Fruit fly (Drosophila melanogaster) whole organism, embryonic: ENCODE results near the gene COX6B.

ENCODE experiments used
- Awh ChIP-seq: fragments of 200-800 bp; sonication (Bioruptor generic); IDR thresholded peaks from 2 replicates; pipeline ENCODE4, ENCODE4 v1.3.6; 2022; ENCODE audit warnings: missing biosample characterization, missing genetic modification characterization
- CG10147 ChIP-seq: fragments of 200-800 bp; sonication (Bioruptor generic); optimal IDR thresholded peaks from 2 replicates; lab custom pipeline; 2019; ENCODE audit warnings: missing biosample characterization, mild to moderate bottlenecking, missing genetic modification characterization, moderate library complexity
- CG1024 ChIP-seq: fragments of 200-800 bp; sonication (Bioruptor generic); IDR thresholded peaks from 2 replicates; pipeline ENCODE4 v1.3.6; 2022; ENCODE audit warnings: missing biosample characterization, missing genetic modification characterization
- CG10267 ChIP-seq: fragments of 200-800 bp; sonication (Bioruptor generic); optimal IDR thresholded peaks from 2 replicates; lab custom pipeline; 2018; ENCODE audit warnings: missing biosample characterization, mild to moderate bottlenecking, missing genetic modification characterization, moderate library complexity
- CG10462 ChIP-seq: fragments of 200-800 bp; sonication (Bioruptor generic); optimal IDR thresholded peaks from 2 replicates; lab custom pipeline; 2016; ENCODE audit warnings: missing biosample characterization, missing genetic modification characterization
- CG11247 ChIP-seq: fragments of 200-800 bp; sonication (Bioruptor generic); IDR thresholded peaks from 2 replicates; pipeline ENCODE4 v1.3.6; 2022; ENCODE audit warnings: missing biosample characterization, missing genetic modification characterization
- CG11398 ChIP-seq: fragments of 200-800 bp; sonication (Bioruptor generic); optimal IDR thresholded peaks from 2 replicates; lab custom pipeline; 2016; ENCODE audit warnings: missing biosample characterization, missing genetic modification characterization
- CG12219 ChIP-seq: fragments of 200-800 bp; sonication (Bioruptor generic); optimal IDR thresholded peaks from 3 replicates; lab custom pipeline; 2018; ENCODE audit warnings: missing biosample characterization, mild to moderate bottlenecking, missing genetic modification characterization
- CG12299 ChIP-seq: fragments of 200-800 bp; sonication (Bioruptor generic); optimal IDR thresholded peaks from 2 replicates; lab custom pipeline; 2018; ENCODE audit warnings: missing biosample characterization, mild to moderate bottlenecking, missing genetic modification characterization
- CG13296 ChIP-seq: fragments of 200-800 bp; sonication (Bioruptor generic); optimal IDR thresholded peaks from 3 replicates; lab custom pipeline; 2018; ENCODE audit warnings: missing biosample characterization, mild to moderate bottlenecking, missing genetic modification characterization
- CG13775 ChIP-seq: fragments of 200-800 bp; sonication (Bioruptor generic); optimal IDR thresholded peaks from 3 replicates; lab custom pipeline; 2017; ENCODE audit warnings: missing biosample characterization, mild to moderate bottlenecking, missing genetic modification characterization
- CG14965 ChIP-seq: fragments of 200-800 bp; sonication (Bioruptor generic); optimal IDR thresholded peaks from 2 replicates; lab custom pipeline; 2016; ENCODE audit warnings: missing biosample characterization, missing genetic modification characterization, borderline replicate concordance
- CG16813 ChIP-seq: fragments of 200-800 bp; sonication (Bioruptor generic); IDR thresholded peaks from 3 replicates; pipeline ENCODE4 v1.3.6; 2022; ENCODE audit warnings: missing biosample characterization, missing genetic modification characterization; ENCODE audit not compliant: partially characterized antibody
- CG2120 ChIP-seq: fragments of 200-800 bp; sonication (Bioruptor generic); optimal IDR thresholded peaks from 3 replicates; lab custom pipeline; 2016; ENCODE audit warnings: missing biosample characterization, missing genetic modification characterization
- CG31224 ChIP-seq: fragments of 200-800 bp; sonication (Bioruptor generic); IDR thresholded peaks from 2 replicates; pipeline ENCODE4 v1.3.6; 2022; ENCODE audit warnings: missing biosample characterization, missing genetic modification characterization
- CG3281 ChIP-seq: fragments of 200-800 bp; sonication (Bioruptor generic); optimal IDR thresholded peaks from 3 replicates; lab custom pipeline; 2017; ENCODE audit warnings: missing biosample characterization, mild to moderate bottlenecking, missing genetic modification characterization
- CG4617 ChIP-seq: fragments of 200-800 bp; sonication (Bioruptor generic); optimal IDR thresholded peaks from 3 replicates; lab custom pipeline; 2016; ENCODE audit warnings: missing biosample characterization, missing genetic modification characterization, borderline replicate concordance
- CG6765 ChIP-seq: fragments of 200-800 bp; sonication (Bioruptor generic); optimal IDR thresholded peaks from 3 replicates; lab custom pipeline; 2017; ENCODE audit warnings: missing biosample characterization, mild to moderate bottlenecking, missing genetic modification characterization
- CG6813 ChIP-seq: fragments of 200-800 bp; sonication (Bioruptor generic); optimal IDR thresholded peaks from 2 replicates; lab custom pipeline; 2017; ENCODE audit warnings: missing biosample characterization, missing genetic modification characterization, mild to moderate bottlenecking, moderate library complexity, missing genetic modification reagents
- CG7556 ChIP-seq: fragments of 200-800 bp; sonication (Bioruptor generic); optimal IDR thresholded peaks from 2 replicates; lab custom pipeline; 2017; ENCODE audit warnings: missing biosample characterization, mild to moderate bottlenecking, missing genetic modification characterization
- CG7786 ChIP-seq: fragments of 200-800 bp; sonication (Bioruptor generic); optimal IDR thresholded peaks from 2 replicates; lab custom pipeline; 2016; ENCODE audit warnings: missing biosample characterization, missing genetic modification characterization
- CG8478 ChIP-seq: fragments of >200 bp; optimal IDR thresholded peaks from 2 replicates; lab custom pipeline; 2018
- Doc3 ChIP-seq: fragments of 200-800 bp; sonication (Bioruptor generic); IDR thresholded peaks from 3 replicates; pipeline ENCODE4 v1.3.6; 2022; ENCODE audit warnings: missing biosample characterization, missing genetic modification characterization; ENCODE audit not compliant: partially characterized antibody
- Elba2 ChIP-seq: fragments of 200-800 bp; sonication (Bioruptor generic); optimal IDR thresholded peaks from 3 replicates; lab custom pipeline; 2016; ENCODE audit warnings: missing biosample characterization, missing genetic modification characterization
- Hey ChIP-seq: fragments of 200-800 bp; sonication (Bioruptor generic); optimal IDR thresholded peaks from 3 replicates; lab custom pipeline; 2018; ENCODE audit warnings: missing biosample characterization, mild to moderate bottlenecking, missing genetic modification characterization
- HmgD ChIP-seq: fragments of 200-800 bp; sonication (Bioruptor generic); optimal IDR thresholded peaks from 3 replicates; lab custom pipeline; 2016; ENCODE audit warnings: missing biosample characterization, missing genetic modification characterization
- Hmr ChIP-seq: fragments of 200-800 bp; sonication (Bioruptor generic); optimal IDR thresholded peaks from 3 replicates; lab custom pipeline; 2017; ENCODE audit warnings: mild to moderate bottlenecking, missing biosample characterization, missing genetic modification reagents, missing genetic modification characterization
- Hr78 ChIP-seq, 2 experiments: fragments of 200-800 bp in 1 of 2; fragments of >200 bp in 1 of 2; sonication (Bioruptor generic) in 1 of 2; optimal IDR thresholded peaks; 2 replicates each; lab custom pipeline; 2017 to 2019; ENCODE audit warnings: missing biosample characterization in 2 of 2, missing genetic modification characterization in 2 of 2, mild to moderate bottlenecking in 1 of 2, moderate library complexity in 1 of 2
- Six4 ChIP-seq: fragments of 200-800 bp; sonication (Bioruptor generic); optimal IDR thresholded peaks from 2 replicates; lab custom pipeline; 2016; ENCODE audit warnings: missing biosample characterization, missing genetic modification characterization
- Sry-β ChIP-seq: fragments of 200-800 bp; sonication (Bioruptor generic); optimal IDR thresholded peaks from 2 replicates; lab custom pipeline; 2018; ENCODE audit warnings: missing biosample characterization, mild to moderate bottlenecking, missing genetic modification characterization, moderate library complexity
- TFAM ChIP-seq: fragments of 200-800 bp; sonication (Bioruptor generic); optimal IDR thresholded peaks from 2 replicates; lab custom pipeline; 2017; ENCODE audit warnings: missing biosample characterization, missing genetic modification characterization, inconsistent platforms
- ap ChIP-seq: fragments of 200-800 bp; sonication (Bioruptor generic); IDR thresholded peaks from 2 replicates; pipeline ENCODE4 v1.3.6; 2022; ENCODE audit warnings: missing biosample characterization, missing genetic modification characterization
- ci ChIP-seq: fragments of 200-800 bp; sonication (Bioruptor generic); IDR thresholded peaks from 3 replicates; pipeline ENCODE4 v1.3.6; 2022; ENCODE audit warnings: missing biosample characterization, missing genetic modification characterization
- crol ChIP-seq: fragments of 200-800 bp; sonication (Bioruptor generic); IDR thresholded peaks from 2 replicates; pipeline ENCODE4 v1.3.6; 2022; ENCODE audit warnings: missing biosample characterization, missing genetic modification characterization
- dan ChIP-seq: fragments of 200-800 bp; sonication (Bioruptor generic); IDR thresholded peaks from 2 replicates; pipeline ENCODE4 v1.3.6; 2022; ENCODE audit warnings: missing biosample characterization, missing genetic modification characterization
- en ChIP-seq: fragments of 200-800 bp; sonication (Bioruptor generic); optimal IDR thresholded peaks from 2 replicates; lab custom pipeline; 2016; ENCODE audit warnings: missing biosample characterization, missing genetic modification characterization
- esg ChIP-seq: fragments of 200-800 bp; sonication (Bioruptor generic); conservative IDR thresholded peaks from 2 replicates; pipeline ENCODE4 v1.3.6; 2022; ENCODE audit warnings: missing biosample characterization, missing genetic modification characterization
- ewg ChIP-seq: fragments of 200-800 bp; sonication (Bioruptor generic); optimal IDR thresholded peaks from 3 replicates; lab custom pipeline; 2017; ENCODE audit warnings: mild to moderate bottlenecking, missing biosample characterization, missing genetic modification reagents, missing genetic modification characterization
- grau ChIP-seq: fragments of 200-800 bp; optimal IDR thresholded peaks from 3 replicates; lab custom pipeline; 2019; ENCODE audit warnings: missing biosample characterization, mild to moderate bottlenecking, missing genetic modification characterization, moderate library complexity
- gro ChIP-seq: fragments of 200-800 bp; sonication (Bioruptor generic); optimal IDR thresholded peaks from 2 replicates; lab custom pipeline; 2016; ENCODE audit warnings: missing biosample characterization, missing genetic modification characterization
- lbe ChIP-seq: fragments of 200-800 bp; sonication (Bioruptor generic); optimal IDR thresholded peaks from 2 replicates; lab custom pipeline; 2016; ENCODE audit warnings: missing biosample characterization, mild to moderate bottlenecking, missing genetic modification characterization
- lmd ChIP-seq: fragments of 200-800 bp; sonication (Bioruptor generic); IDR thresholded peaks from 2 replicates; pipeline ENCODE4 v1.3.6; 2022; ENCODE audit warnings: missing biosample characterization, missing genetic modification characterization
- lov ChIP-seq, 2 experiments: fragments of 200-800 bp in 1 of 2; fragments of >200 bp in 1 of 2; sonication (Bioruptor generic) in 1 of 2; IDR thresholded peaks in 1 of 2; optimal IDR thresholded peaks in 1 of 2; 2 replicates in 1 of 2; 3 replicates in 1 of 2; pipeline versions ENCODE4 v1.3.6 to Lab custom; 2017 to 2022; ENCODE audit warnings: missing biosample characterization in 1 of 2, missing genetic modification characterization in 1 of 2
- luna ChIP-seq: fragments of 200-800 bp; sonication (Bioruptor generic); optimal IDR thresholded peaks from 2 replicates; lab custom pipeline; 2016; ENCODE audit warnings: missing biosample characterization, missing genetic modification characterization
- p53 ChIP-seq: fragments of 200-800 bp; sonication (Bioruptor generic); optimal IDR thresholded peaks from 2 replicates; lab custom pipeline; 2016; ENCODE audit warnings: missing biosample characterization, missing genetic modification characterization
- phol ChIP-seq: fragments of 200-800 bp; sonication (Bioruptor generic); optimal IDR thresholded peaks from 3 replicates; lab custom pipeline; 2018; ENCODE audit warnings: missing biosample characterization, mild to moderate bottlenecking, missing genetic modification characterization, moderate library complexity
- row ChIP-seq: fragments of 200-800 bp; sonication (Bioruptor generic); IDR thresholded peaks from 3 replicates; pipeline ENCODE4 v1.3.6; 2022; ENCODE audit warnings: missing biosample characterization, missing genetic modification characterization
- shn ChIP-seq: fragments of 200-800 bp; sonication (Bioruptor generic); optimal IDR thresholded peaks from 3 replicates; lab custom pipeline; 2016; ENCODE audit warnings: missing biosample characterization, missing genetic modification characterization
- slou ChIP-seq: fragments of 200-800 bp; sonication (Bioruptor generic); optimal IDR thresholded peaks from 3 replicates; lab custom pipeline; 2016; ENCODE audit warnings: missing biosample characterization, missing genetic modification characterization
- twi ChIP-seq: fragments of 200-800 bp; optimal IDR thresholded peaks from 2 replicates; lab custom pipeline; 2019; ENCODE audit warnings: missing biosample characterization, mild to moderate bottlenecking, missing genetic modification characterization, moderate library complexity
- vfl ChIP-seq: fragments of 200-800 bp; sonication (Bioruptor generic); optimal IDR thresholded peaks from 2 replicates; lab custom pipeline; 2016; ENCODE audit warnings: missing biosample characterization, missing genetic modification characterization

Gene COX6B

DNA sequence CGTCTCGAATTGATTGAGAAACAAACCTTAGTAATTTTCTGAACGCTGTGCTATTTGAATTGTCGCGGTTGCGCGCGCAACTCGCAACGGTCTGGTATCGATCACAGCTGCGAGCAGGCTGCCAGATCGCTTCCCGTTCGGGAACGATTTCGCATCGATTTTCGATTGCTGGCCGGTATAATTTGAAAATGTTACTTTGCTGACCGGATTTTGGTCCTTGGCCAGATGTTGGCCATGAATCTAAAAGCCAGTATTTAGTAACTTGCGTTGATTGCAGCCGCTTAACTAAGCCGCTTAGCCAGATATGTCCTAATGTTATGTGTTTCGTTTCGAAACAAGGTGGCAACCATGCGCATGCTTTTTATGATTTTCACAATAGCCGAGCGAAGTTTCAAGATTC is 4.4 kb upstream of the COX6B start (continued):
- TF ChIP-seq CG31224 (GFP tag; lab: Robert Waterston, UW) (no peak), vfl (GFP tag; lab: Kevin White, UChicago) (no peak), lbe (GFP tag; lab: Kevin White, UChicago) (no peak), twi (no peak), gro (GFP tag; lab: Kevin White, UChicago) (no peak), en (GFP tag; lab: Kevin White, UChicago) (no peak), ewg (peak; percentile 22), CG1024 (GFP tag; lab: Robert Waterston, UW) (no peak), CG8478 (no peak), CG10267 (tag; lab: Kevin White, UChicago) (peak; percentile 53), CG12219 (GFP tag; lab: Kevin White, UChicago) (no peak), CG6765 (no peak), Six4 (GFP tag; lab: Kevin White, UChicago) (no peak), TFAM (GFP tag; lab: Kevin White, UChicago) (no peak), ci (GFP tag; lab: Robert Waterston, UW) (no peak), CG6813 (GFP tag; lab: Kevin White, UChicago) (no peak), CG10462 (GFP tag; lab: Kevin White, UChicago) (no peak), CG2120 (GFP tag; lab: Kevin White, UChicago) (peak; percentile 6), esg (no peak), CG4617 (GFP tag; lab: Kevin White, UChicago) (peak; percentile 26), dan (GFP tag; lab: Robert Waterston, UW) (no peak), Awh (GFP tag; lab: Robert Waterston, UW) (no peak), CG3281 (GFP tag; lab: Kevin White, UChicago) (no peak), slou (no peak), Elba2 (no peak), phol (peak; percentile 45), lmd (GFP tag; lab: Robert Waterston, UW) (no peak; the same call in 1 of the 2 replicates), p53 (no peak), CG11247 (GFP tag; lab: Robert Waterston, UW) (no peak), CG10147 (no peak), grau (tag; lab: Kevin White, UChicago) (peak; percentile 22), HmgD (GFP tag; lab: Kevin White, UChicago) (no peak), Hr78 (GFP tag; optimal IDR thresholded peaks at IDR 0.05; lab: Kevin White, UChicago) (no peak), CG16813 (GFP tag; lab: Robert Waterston, UW) (peak; percentile 46; the same call in 1 of the 3 replicates), crol (no peak), CG13296 (GFP tag; lab: Kevin White, UChicago) (no peak), lov (optimal IDR thresholded peaks at IDR 0.05; lab: Kevin White, UChicago) (no peak), lov (GFP tag; IDR thresholded peaks at IDR 0.05; lab: Robert Waterston, UW) (no peak), CG7556 (GFP tag; lab: Kevin White, UChicago) (no peak), row (GFP tag; lab: Robert Waterston, UW) (no peak), Doc3 (GFP tag; lab: Robert Waterston, UW) (no peak), CG13775 (no peak), shn (GFP tag; lab: Kevin White, UChicago) (peak; percentile 5), CG11398 (no peak), CG14965 (GFP tag; lab: Kevin White, UChicago) (no peak), ap (GFP tag; lab: Robert Waterston, UW) (no peak), Sry-β (GFP tag; lab: Kevin White, UChicago) (peak; percentile 62), luna (GFP tag; lab: Kevin White, UChicago) (no peak), CG12299 (tag; lab: Kevin White, UChicago) (no peak), CG7786 (GFP tag; lab: Kevin White, UChicago) (peak; percentile 25), Hmr (GFP tag; lab: Kevin White, UChicago) (peak; percentile 16), Hey (tag; lab: Kevin White, UChicago) (no peak)
